Worm (Caenorhabditis elegans) whole organism, L1 larva: ENCODE measurements around the gene C07B5.3.

Source experiments
- C04F5.9 ChIP-seq: sonication (generic microtip); optimal IDR thresholded peaks from 2 replicates; lab custom pipeline; 2016; ENCODE audit warnings: missing genetic modification characterization, missing compliant biosample characterization
- C16A3.4 ChIP-seq: fragments of 150-350 bp; optimal IDR thresholded peaks from 2 replicates; lab custom pipeline; 2014; ENCODE audit warnings: missing biosample characterization, missing genetic modification characterization
- F16B12.6 ChIP-seq: fragments of 150-350 bp; optimal IDR thresholded peaks from 2 replicates; lab custom pipeline; 2014; ENCODE audit warnings: missing biosample characterization, missing genetic modification characterization
- Y116A8C.19 ChIP-seq: sonication (generic microtip); optimal IDR thresholded peaks from 2 replicates; lab custom pipeline; 2016; ENCODE audit warnings: missing compliant biosample characterization, missing genetic modification characterization, borderline replicate concordance
- aha-1 ChIP-seq: fragments of 150-350 bp; optimal IDR thresholded peaks from 2 replicates; lab custom pipeline; 2014; ENCODE audit warnings: missing biosample characterization, missing genetic modification characterization
- ama-1 ChIP-seq: fragments of 150-350 bp; optimal IDR thresholded peaks from 2 replicates; lab custom pipeline; 2014
- blmp-1 ChIP-seq: fragments of 150-350 bp; optimal IDR thresholded peaks from 2 replicates; lab custom pipeline; 2014; ENCODE audit warnings: missing biosample characterization, missing genetic modification characterization
- ceh-63 ChIP-seq: fragments of 200-800 bp; sonication (Bioruptor generic); optimal IDR thresholded peaks from 2 replicates; lab custom pipeline; 2018; ENCODE audit warnings: mild to moderate bottlenecking, missing genetic modification characterization, missing compliant biosample characterization
- dpl-1 ChIP-seq, 3 experiments: fragments of 150-350 bp in 2 of 3; sonication (generic microtip) in 1 of 3; optimal IDR thresholded peaks; 2 replicates each; lab custom pipeline; 2014 to 2017; ENCODE audit warnings: missing biosample characterization in 3 of 3, missing genetic modification characterization in 3 of 3, missing genetic modification reagents in 3 of 3
- efl-1 ChIP-seq, 4 experiments: fragments of 150-350 bp; optimal IDR thresholded peaks in 3 of 4; peaks in 1 of 4; 1 replicate in 1 of 4; 2 replicates in 3 of 4; lab custom pipeline; 2014; ENCODE audit warnings: missing biosample characterization in 2 of 4, missing genetic modification characterization in 2 of 4, missing genetic modification reagents in 2 of 4
- efl-3 ChIP-seq: fragments of 200-800 bp; sonication (Bioruptor generic); optimal IDR thresholded peaks from 2 replicates; lab custom pipeline; 2018; ENCODE audit warnings: mild to moderate bottlenecking, missing genetic modification characterization, missing compliant biosample characterization
- elt-3 ChIP-seq, 6 experiments: fragments of 150-350 bp in 1 of 6; sonication (generic microtip); optimal IDR thresholded peaks; 2 replicates each; lab custom pipeline; 2017 to 2018; ENCODE audit warnings: missing biosample characterization in 6 of 6, missing genetic modification characterization in 6 of 6, inconsistent platforms in 1 of 6
- grh-1 ChIP-seq: fragments of 200-800 bp; sonication (Bioruptor generic); IDR thresholded peaks from 2 replicates; pipeline ENCODE4 v1.3.6; 2022; ENCODE audit warnings: missing genetic modification reagents, missing genetic modification characterization, missing compliant biosample characterization
- lin-14 ChIP-seq: fragments of 200-800 bp; sonication (Bioruptor generic); optimal IDR thresholded peaks from 2 replicates; lab custom pipeline; 2018; ENCODE audit warnings: mild to moderate bottlenecking, missing genetic modification characterization, moderate library complexity, missing compliant biosample characterization
- lin-39 ChIP-seq: fragments of 150-350 bp; optimal IDR thresholded peaks from 2 replicates; lab custom pipeline; 2014; ENCODE audit warnings: missing biosample characterization, missing genetic modification reagents, missing genetic modification characterization
- lsy-2 ChIP-seq, 2 experiments: fragments of 150-350 bp; optimal IDR thresholded peaks; 2 replicates each; lab custom pipeline; 2014; ENCODE audit warnings: missing biosample characterization in 2 of 2, missing genetic modification characterization in 2 of 2
- mef-2 ChIP-seq: fragments of 150-350 bp; optimal IDR thresholded peaks from 2 replicates; lab custom pipeline; 2014; ENCODE audit warnings: missing biosample characterization, missing genetic modification characterization
- nhr-12 ChIP-seq: sonication (generic microtip); optimal IDR thresholded peaks from 2 replicates; lab custom pipeline; 2017; ENCODE audit warnings: missing biosample characterization, missing genetic modification characterization
- nhr-20 ChIP-seq: sonication (generic microtip); optimal IDR thresholded peaks from 2 replicates; lab custom pipeline; 2016; ENCODE audit warnings: mild to moderate bottlenecking, missing genetic modification characterization, missing compliant biosample characterization
- nhr-71 ChIP-seq: sonication (generic microtip); optimal IDR thresholded peaks from 2 replicates; lab custom pipeline; 2016; ENCODE audit warnings: mild to moderate bottlenecking, missing genetic modification characterization, moderate library complexity, missing compliant biosample characterization
- nhr-85 ChIP-seq: sonication (generic microtip); peaks from one replicate; lab custom pipeline; 2016; ENCODE audit warnings: missing genetic modification characterization, inconsistent platforms, missing compliant biosample characterization
- nhr-90 ChIP-seq: sonication (generic microtip); optimal IDR thresholded peaks from 2 replicates; lab custom pipeline; 2016; ENCODE audit warnings: mild to moderate bottlenecking, missing genetic modification characterization, missing compliant biosample characterization; ENCODE audit not compliant: poor library complexity
- pag-3 ChIP-seq: sonication (generic microtip); optimal IDR thresholded peaks from 2 replicates; lab custom pipeline; 2017; ENCODE audit warnings: missing genetic modification characterization, mild to moderate bottlenecking, missing compliant biosample characterization, antibody characterized with exemption, borderline replicate concordance; ENCODE audit not compliant: insufficient read depth
- pqm-1 ChIP-seq: sonication (generic microtip); optimal IDR thresholded peaks from 3 replicates; lab custom pipeline; 2017; ENCODE audit warnings: missing biosample characterization, missing genetic modification characterization
- skn-1 ChIP-seq: fragments of 150-350 bp; optimal IDR thresholded peaks from 2 replicates; lab custom pipeline; 2014; ENCODE audit warnings: missing biosample characterization, missing genetic modification characterization
- snu-23 ChIP-seq: sonication (generic microtip); optimal IDR thresholded peaks from 2 replicates; lab custom pipeline; 2016; ENCODE audit warnings: missing genetic modification characterization, missing compliant biosample characterization
- sptf-1 ChIP-seq: fragments of 150-350 bp; optimal IDR thresholded peaks from 2 replicates; lab custom pipeline; 2014; ENCODE audit warnings: missing biosample characterization, missing genetic modification characterization
- sup-37 ChIP-seq: fragments of 200-800 bp; sonication (Bioruptor generic); optimal IDR thresholded peaks from 2 replicates; lab custom pipeline; 2018; ENCODE audit warnings: mild to moderate bottlenecking, missing genetic modification characterization, missing compliant biosample characterization
- tbx-2 ChIP-seq: sonication (generic microtip); optimal IDR thresholded peaks from 2 replicates; lab custom pipeline; 2016; ENCODE audit warnings: missing genetic modification characterization, missing compliant biosample characterization
- tlp-1 ChIP-seq: fragments of 150-350 bp; optimal IDR thresholded peaks from 2 replicates; lab custom pipeline; 2014; ENCODE audit warnings: missing biosample characterization, missing genetic modification characterization
- unc-130 ChIP-seq: fragments of 150-350 bp; optimal IDR thresholded peaks from 2 replicates; lab custom pipeline; 2017; ENCODE audit warnings: missing biosample characterization, missing genetic modification characterization, inconsistent platforms
- vab-15 ChIP-seq: sonication (generic microtip); optimal IDR thresholded peaks from 2 replicates; lab custom pipeline; 2017; ENCODE audit warnings: missing genotype, mild to moderate bottlenecking, missing genetic modification characterization, missing compliant biosample characterization
- xbp-1 ChIP-seq: sonication (generic microtip); optimal IDR thresholded peaks from 2 replicates; lab custom pipeline; 2016; ENCODE audit warnings: missing genetic modification characterization, missing compliant biosample characterization
- zag-1 ChIP-seq: fragments of 150-350 bp; optimal IDR thresholded peaks from 2 replicates; lab custom pipeline; 2014; ENCODE audit warnings: missing biosample characterization, missing genetic modification characterization

C07B5.3 gene

DNA sequence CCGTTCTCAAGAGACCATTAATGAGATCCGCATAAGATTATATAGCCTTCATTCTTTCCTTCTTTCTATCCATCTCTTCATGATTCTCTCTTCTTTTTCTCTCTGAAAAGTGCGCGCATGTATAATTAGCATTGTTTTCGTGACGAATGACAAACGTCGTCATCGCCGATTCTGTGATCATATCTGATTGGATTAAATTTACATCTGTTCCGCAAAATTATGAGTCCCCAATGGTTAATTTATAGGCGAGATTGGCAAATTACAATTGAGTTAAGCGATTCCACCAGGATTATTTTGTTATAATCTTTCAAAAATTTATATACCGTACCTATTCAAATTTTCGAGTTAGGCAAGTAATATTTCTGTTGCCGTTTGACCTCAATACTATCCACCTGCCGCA is 18.8 kb downstream of the C07B5.3 start:
- TF ChIP-seq mef-2 (tag; lab: Kevin White, UChicago), result no peak
- TF ChIP-seq C04F5.9 (tag; lab: Kevin White, UChicago), result no peak
- TF ChIP-seq nhr-90 (tag; lab: Kevin White, UChicago), result no peak
- TF ChIP-seq nhr-12, result no peak
- TF ChIP-seq lin-39 (tag; lab: Kevin White, UChicago), result no peak
- TF ChIP-seq vab-15 (tag; lab: Kevin White, UChicago), result no peak
- no peak for TF ChIP-seq dpl-1 (GFP tag; optimal IDR thresholded peaks at IDR 0.05; lab: Kevin White, UChicago)
- TF ChIP-seq pag-3 (tag; lab: Kevin White, UChicago), result no peak
- TF ChIP-seq ceh-63 (GFP tag; lab: Kevin White, UChicago), result no peak
- TF ChIP-seq zag-1 (tag; lab: Kevin White, UChicago), result no peak

DNA sequence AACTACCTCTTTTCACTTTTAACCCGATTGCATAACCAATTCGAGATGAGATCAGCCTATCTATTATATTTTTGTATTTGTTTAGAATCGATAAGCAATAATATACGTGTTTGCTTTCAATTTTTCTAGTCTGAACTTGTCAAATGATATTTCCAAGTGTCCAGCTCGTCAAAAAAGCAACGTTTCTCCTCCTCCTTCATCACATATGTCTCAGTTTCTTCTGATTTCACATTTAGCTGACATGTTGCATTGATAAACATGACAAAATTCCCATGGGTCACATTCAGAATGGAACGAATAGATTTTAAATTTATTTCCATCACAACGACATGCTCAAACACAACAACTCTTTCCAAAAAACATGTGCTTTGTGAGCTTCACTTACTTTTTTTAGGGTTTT is 23.7 kb downstream of the C07B5.3 start:
- no peak for TF ChIP-seq skn-1 (tag; lab: Kevin White, UChicago)
- no peak for TF ChIP-seq pqm-1 (tag; lab: Kevin White, UChicago)
- TF ChIP-seq xbp-1 (tag; lab: Kevin White, UChicago), result no peak
- no peak for TF ChIP-seq sptf-1
- TF ChIP-seq lsy-2 (tag; optimal IDR thresholded peaks at IDR 0.05; lab: Kevin White, UChicago), result no peak
- TF ChIP-seq tlp-1 (tag; lab: Kevin White, UChicago), result no peak
- TF ChIP-seq efl-1 (optimal IDR thresholded peaks at IDR 0.05; lab: Kevin White, UChicago), result no peak
- TF ChIP-seq efl-1 (GFP tag; optimal IDR thresholded peaks at IDR 0.05 in 1 of 2; lab: Kevin White, UChicago), result no peak
- no peak for TF ChIP-seq aha-1 (tag; lab: Kevin White, UChicago)
- TF ChIP-seq Y116A8C.19 (tag; lab: Kevin White, UChicago), result no peak
- TF ChIP-seq C16A3.4 (tag; lab: Kevin White, UChicago), result no peak
- no peak for TF ChIP-seq tbx-2 (tag; lab: Kevin White, UChicago)
- no peak for TF ChIP-seq F16B12.6
- no peak for TF ChIP-seq lin-14

DNA sequence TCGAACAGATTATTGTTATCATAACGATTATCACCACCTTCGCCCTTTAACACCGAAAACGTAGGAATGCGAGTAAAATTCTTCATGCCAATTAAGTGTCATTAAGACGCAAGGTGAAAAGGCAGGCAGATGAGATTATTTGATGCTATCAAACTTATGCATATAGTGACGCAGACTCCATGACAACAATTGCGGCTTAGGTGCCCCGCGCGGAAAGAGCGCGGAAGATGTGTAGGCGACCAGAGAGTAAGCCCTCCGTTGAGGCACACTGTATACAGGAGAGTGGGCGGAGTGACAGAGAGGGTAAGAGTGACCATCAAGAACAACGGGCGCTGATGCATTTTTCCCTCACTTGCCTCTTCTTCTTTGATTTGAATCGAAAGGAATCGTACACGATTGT is 28.4 kb downstream of the C07B5.3 start:
- TF ChIP-seq blmp-1 (tag; lab: Kevin White, UChicago) (peak; percentile 29), pag-3 (tag; lab: Kevin White, UChicago) (no peak), efl-3 (GFP tag; lab: Kevin White, UChicago) (no peak), aha-1 (tag; lab: Kevin White, UChicago) (no peak), sup-37 (GFP tag; lab: Kevin White, UChicago) (no peak), C16A3.4 (tag; lab: Kevin White, UChicago) (no peak)

DNA sequence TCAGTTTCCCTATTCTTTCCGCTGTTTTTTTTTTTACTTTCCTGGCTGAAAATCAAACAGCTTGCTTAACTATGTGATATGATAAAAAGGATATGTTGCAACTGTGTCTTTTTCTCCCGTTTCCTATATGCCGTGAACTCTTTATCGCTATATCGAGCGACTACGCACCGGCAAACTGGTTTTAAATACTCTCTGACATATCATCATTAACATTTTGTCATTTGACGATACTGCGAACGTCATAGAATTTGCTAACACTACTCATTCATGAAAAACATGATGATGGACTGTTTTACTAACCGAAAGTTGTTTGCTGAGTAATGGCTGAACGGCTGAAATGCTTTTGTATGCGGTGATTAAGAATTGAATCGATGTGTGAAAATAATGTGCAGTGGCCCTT is 31.6 kb downstream of the C07B5.3 start:
- TF ChIP-seq efl-3 (GFP tag; lab: Kevin White, UChicago) (no peak), elt-3 (tag; optimal IDR thresholded peaks at IDR 0.05; lab: Kevin White, UChicago) (peak in 4 of 6 experiments; percentile 13 to 57 (median 44)), ama-1 (lab: Kevin White, UChicago) (no peak), blmp-1 (tag; lab: Kevin White, UChicago) (peak; percentile 43), pag-3 (tag; lab: Kevin White, UChicago) (no peak), nhr-20 (tag; lab: Kevin White, UChicago) (no peak), grh-1 (GFP tag; lab: Robert Waterston, UW) (peak; percentile 50; the same call in 1 of the 2 replicates), C04F5.9 (tag; lab: Kevin White, UChicago) (no peak), nhr-85 (tag; lab: Kevin White, UChicago) (peak; percentile 79), snu-23 (GFP tag; lab: Kevin White, UChicago) (peak; percentile 25), skn-1 (tag; lab: Kevin White, UChicago) (no peak), unc-130 (tag; lab: Kevin White, UChicago) (no peak), nhr-71 (tag; lab: Kevin White, UChicago) (peak; percentile 23), sup-37 (GFP tag; lab: Kevin White, UChicago) (no peak), lin-14 (peak; percentile 48)
